Fruit fly (Drosophila melanogaster): Measurements from ENCODE around the gene Axn.

Axn gene

dm6 chr3R:30043139-30043744 lies 20.6 kb downstream of the Axn start, which contains the start of gene Sry-delta (continued):
- TF ChIP-seq CG4707 (GFP tag; optimal IDR thresholded peaks at IDR 0.05) (peak; percentile 31), CG4282 (GFP tag; optimal IDR thresholded peaks at IDR 0.05) (peak; percentile 86), tin (GFP tag; optimal IDR thresholded peaks at IDR 0.05) (peak; percentile 91), lbe (GFP tag; optimal IDR thresholded peaks at IDR 0.05) (peak; percentile 68), stc (GFP tag; IDR thresholded peaks at IDR 0.05) (peak; percentile 40; the same call in 1 of the 2 replicates), CG15073 (GFP tag; optimal IDR thresholded peaks at IDR 0.05) (peak; percentile 3), en (GFP tag; optimal IDR thresholded peaks at IDR 0.05) (peak; percentile 65), nmo (GFP tag; optimal IDR thresholded peaks at IDR 0.05) (peak; percentile 81), eve (GFP tag; optimal IDR thresholded peaks at IDR 0.05) (no peak), CkIIα-i1 (GFP tag; IDR thresholded peaks at IDR 0.05) (no peak), CG10543 (GFP tag; optimal IDR thresholded peaks at IDR 0.05) (peak; percentile 62), h (optimal IDR thresholded peaks at IDR 0.05) (no peak), CG6689 (GFP tag; IDR thresholded peaks at IDR 0.05) (peak; percentile 87), cwo (GFP tag; optimal IDR thresholded peaks at IDR 0.05) (no peak), maf-S (GFP tag; optimal IDR thresholded peaks at IDR 0.05) (peak; percentile 86), az2 (GFP tag; optimal IDR thresholded peaks at IDR 0.05) (peak; percentile 72), Max (GFP tag; optimal IDR thresholded peaks at IDR 0.05) (peak; percentile 80), sima (GFP tag; optimal IDR thresholded peaks at IDR 0.05) (peak; percentile 85), Sry-β (GFP tag; optimal IDR thresholded peaks at IDR 0.05) (peak; percentile 83), CG8281 (tag; optimal IDR thresholded peaks at IDR 0.05) (no peak), ftz-f1 (GFP tag; optimal IDR thresholded peaks at IDR 0.05) (peak; percentile 79), prd (optimal IDR thresholded peaks at IDR 0.05) (no peak), prd (GFP tag; IDR thresholded peaks at IDR 0.05) (peak; percentile 83), Dek (tag; optimal IDR thresholded peaks at IDR 0.05) (peak; percentile 83), CG4360 (GFP tag; IDR thresholded peaks at IDR 0.05) (no peak), Fer3 (tag; optimal IDR thresholded peaks at IDR 0.05) (peak; percentile 75), CG17385 (GFP tag; optimal IDR thresholded peaks at IDR 0.05) (no peak), yki (optimal IDR thresholded peaks at IDR 0.05) (no peak), Chrac-16 (GFP tag; optimal IDR thresholded peaks at IDR 0.05) (peak; percentile 84), CG10147 (GFP tag; optimal IDR thresholded peaks at IDR 0.05) (peak; percentile 67), Hand (GFP tag; optimal IDR thresholded peaks at IDR 0.05) (no peak), Nf-YC (tag; optimal IDR thresholded peaks at IDR 0.05) (peak; percentile 63), CG34422 (GFP tag; IDR thresholded peaks at IDR 0.05) (peak; percentile 84), insv (GFP tag; optimal IDR thresholded peaks at IDR 0.05) (peak in 1 of 2 experiments; percentile 46), cg (GFP tag; optimal IDR thresholded peaks at IDR 0.05) (no peak), GATAe (GFP tag; conservative IDR thresholded peaks at IDR 0.05) (peak; percentile 22; the same call in 1 of the 2 replicates), BEAF-32 (GFP tag; optimal IDR thresholded peaks at IDR 0.05) (peak; percentile 89), CG2199 (GFP tag; IDR thresholded peaks at IDR 0.05) (peak; percentile 60; the same call in 1 of the 3 replicates), CG10431 (GFP tag; optimal IDR thresholded peaks at IDR 0.05) (peak; percentile 11), otp (GFP tag; IDR thresholded peaks at IDR 0.05) (peak; percentile 80), tio (GFP tag; optimal IDR thresholded peaks at IDR 0.05) (no peak), ham (GFP tag; IDR thresholded peaks at IDR 0.05) (no peak; the same call in 1 of the 2 replicates), Ada2b (GFP tag; IDR thresholded peaks at IDR 0.05) (peak; percentile 77), gro (GFP tag; optimal IDR thresholded peaks at IDR 0.05) (peak; percentile 93), Rfx (GFP tag; IDR thresholded peaks at IDR 0.05) (peak; percentile 92), CG11093 (GFP tag; IDR thresholded peaks at IDR 0.05) (no peak), Opbp (GFP tag; IDR thresholded peaks at IDR 0.05; ENCODE audit: partially characterized antibody) (peak; percentile 87), Mad (GFP tag; optimal IDR thresholded peaks at IDR 0.05) (peak; percentile 73), Bgb (GFP tag; IDR thresholded peaks at IDR 0.05; ENCODE audit: partially characterized antibody) (peak; percentile 80), Lim3 (GFP tag; IDR thresholded peaks at IDR 0.05) (no peak), dimm (GFP tag; IDR thresholded peaks at IDR 0.05) (0 out of 2 replicates have a peak, but pooled peaks have one; percentile 3)

Measured in whole organism, embryonic.